Fruit fly (Drosophila melanogaster): Measurements from ENCODE around the gene CG4619.

Gene CG4619

dm6 chr2L:9966983-9967737, 28.5 kb downstream of the CG4619 start, which contains the start of the genes Dref and RpL13 (continued):
- TF ChIP-seq gsb (GFP tag; IDR thresholded peaks at IDR 0.05) (no peak), insv (GFP tag; optimal IDR thresholded peaks at IDR 0.05) (peak in 1 of 2 experiments; percentile 79), CG31224 (GFP tag; IDR thresholded peaks at IDR 0.05) (peak; percentile 68), az2 (GFP tag; optimal IDR thresholded peaks at IDR 0.05) (peak; percentile 66), CG2678 (tag; optimal IDR thresholded peaks at IDR 0.05) (peak; percentile 86), bcd (GFP tag; optimal IDR thresholded peaks at IDR 0.05) (peak; percentile 91), CG4360 (GFP tag; IDR thresholded peaks at IDR 0.05) (0 out of 2 replicates have a peak, but pooled peaks have one; percentile 28), chinmo (GFP tag; IDR thresholded peaks at IDR 0.05; ENCODE audit: partially characterized antibody) (0 out of 4 replicates have a peak, but pooled peaks have one; percentile 22), fd102C (GFP tag; optimal IDR thresholded peaks at IDR 0.05) (peak; percentile 85), CG32532 (GFP tag; IDR thresholded peaks at IDR 0.05) (peak; percentile 81), CG7372 (GFP tag; IDR thresholded peaks at IDR 0.05) (peak; percentile 60), klu (GFP tag; IDR thresholded peaks at IDR 0.05) (peak; percentile 41; the same call in 1 of the 2 replicates), CG6254 (GFP tag; optimal IDR thresholded peaks at IDR 0.05) (peak; percentile 79), ab (GFP tag; optimal IDR thresholded peaks at IDR 0.05) (peak; percentile 17), Aef1 (GFP tag; IDR thresholded peaks at IDR 0.05) (peak; percentile 47), aop (GFP tag; IDR thresholded peaks at IDR 0.05) (no peak), NC2β (GFP tag; optimal IDR thresholded peaks at IDR 0.05) (peak; percentile 95), CG15269 (tag; optimal IDR thresholded peaks at IDR 0.05) (peak; percentile 87), CG12659 (GFP tag; optimal IDR thresholded peaks at IDR 0.05) (peak; percentile 95), CG10267 (tag; optimal IDR thresholded peaks at IDR 0.05) (peak; percentile 94), Ets97D (GFP tag; optimal IDR thresholded peaks at IDR 0.05) (peak; percentile 99), NFAT (GFP tag; IDR thresholded peaks at IDR 0.05) (peak; percentile 82), Oli (tag; optimal IDR thresholded peaks at IDR 0.05) (peak; percentile 61), CG15479 (GFP tag; optimal IDR thresholded peaks at IDR 0.05) (peak; percentile 79), da (GFP tag; optimal IDR thresholded peaks at IDR 0.05) (peak; percentile 61), shn (GFP tag; optimal IDR thresholded peaks at IDR 0.05) (peak; percentile 82), bigmax (GFP tag; optimal IDR thresholded peaks at IDR 0.05) (peak; percentile 83), CG1602 (GFP tag; optimal IDR thresholded peaks at IDR 0.05) (peak; percentile 36), ERR (GFP tag; optimal IDR thresholded peaks at IDR 0.05) (peak; percentile 74), CG3163 (GFP tag; optimal IDR thresholded peaks at IDR 0.05) (peak; percentile 70), danr (GFP tag; IDR thresholded peaks at IDR 0.05) (no peak), gcm (GFP tag; optimal IDR thresholded peaks at IDR 0.05) (peak; percentile 86), CG12155 (GFP tag; optimal IDR thresholded peaks at IDR 0.05) (peak; percentile 69), Nf-YB (GFP tag; optimal IDR thresholded peaks at IDR 0.05) (peak; percentile 74), sisA (GFP tag; IDR thresholded peaks at IDR 0.05) (0 out of 2 replicates have a peak, but pooled peaks have one; percentile 19), Antp (GFP tag; optimal IDR thresholded peaks at IDR 0.05) (peak; percentile 85), pfk (GFP tag; optimal IDR thresholded peaks at IDR 0.05) (peak; percentile 85), seq (GFP tag; IDR thresholded peaks at IDR 0.05) (peak; percentile 77), Vsx1 (GFP tag; optimal IDR thresholded peaks at IDR 0.05) (peak; percentile 93), rib (GFP tag; IDR thresholded peaks at IDR 0.05) (peak; percentile 27; the same call in 1 of the 2 replicates), oc (tag; optimal IDR thresholded peaks at IDR 0.05) (peak; percentile 60), trem (tag; optimal IDR thresholded peaks at IDR 0.05) (peak; percentile 85), Rfx (GFP tag; IDR thresholded peaks at IDR 0.05) (peak; percentile 88), CG10321 (GFP tag; IDR thresholded peaks at IDR 0.05) (peak; percentile 63), cg (GFP tag; optimal IDR thresholded peaks at IDR 0.05) (no peak), odd (GFP tag; optimal IDR thresholded peaks at IDR 0.05) (peak; percentile 95), CG8089 (GFP tag; optimal IDR thresholded peaks at IDR 0.05) (peak; percentile 73), tna (GFP tag; IDR thresholded peaks at IDR 0.05; ENCODE audit: partially characterized antibody) (peak; percentile 75; the same call in 1 of the 2 replicates), kah (GFP tag; optimal IDR thresholded peaks at IDR 0.05) (peak; percentile 90)
